Fruit fly (Drosophila melanogaster) S2 (cell line): ENCODE measurements around the gene Rheb.

Experiments
- CG8478 ChIP-seq: fragments of >200 bp; optimal IDR thresholded peaks from 2 replicates; lab custom pipeline; 2018
- CTCF ChIP-seq, 2 experiments: fragments of >200 bp; optimal IDR thresholded peaks; 2 replicates each; lab custom pipeline; 2018

dm6 chr3R:5527563-5527962 is 41.2 kb upstream of the Rheb start:
- TF ChIP-seq CTCF (optimal IDR thresholded peaks at IDR 0.05; lab: Kevin White, UChicago) (peak; percentile 53 to 68), CG8478 (lab: Kevin White, UChicago) (no peak)
